Fruit fly (Drosophila melanogaster) whole organism, larva: ENCODE results near the gene Whamy.

ENCODE experiments used
- noc ChIP-seq: fragments of 200-800 bp; sonication (Bioruptor generic); optimal IDR thresholded peaks from 3 replicates; lab custom pipeline; 2019; ENCODE audit warnings: missing biosample characterization, mild to moderate bottlenecking, missing genetic modification characterization, moderate library complexity

Whamy gene

DNA sequence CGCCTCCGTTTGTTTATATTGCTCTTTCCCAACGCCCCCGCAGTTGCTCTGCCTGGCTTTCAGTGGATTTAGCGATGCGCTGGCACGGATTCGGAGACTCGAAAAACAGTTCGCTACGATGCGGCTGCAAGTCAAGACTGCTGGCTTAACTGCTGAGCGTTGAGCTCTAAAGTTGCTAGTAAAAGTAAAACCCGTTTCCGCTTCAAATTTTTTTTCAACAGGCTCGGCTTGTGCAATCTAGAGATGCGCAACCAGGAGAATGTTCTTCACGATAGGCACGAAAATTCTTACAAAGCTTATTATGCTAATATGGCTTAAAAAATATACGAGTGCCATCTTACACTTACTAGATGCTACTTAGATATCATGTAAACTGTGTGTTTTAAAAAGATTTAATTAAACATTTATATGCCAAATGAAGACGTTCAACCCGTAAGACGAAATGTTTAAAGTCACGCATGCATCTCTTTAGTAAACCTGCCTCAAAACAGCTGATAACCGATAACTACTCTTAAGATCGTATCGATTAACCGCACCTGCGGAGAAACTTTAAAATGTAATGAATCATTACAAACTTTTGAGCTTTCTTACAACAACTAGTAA lies 26.8 kb downstream of the Whamy start, which contains the start of gene CG12948:
Gene CG12948 (minus strand): TSS at position 473 of the 603 bp plus-strand sequence.
- TF ChIP-seq noc (tag; lab: Kevin White, UChicago), result no peak

DNA sequence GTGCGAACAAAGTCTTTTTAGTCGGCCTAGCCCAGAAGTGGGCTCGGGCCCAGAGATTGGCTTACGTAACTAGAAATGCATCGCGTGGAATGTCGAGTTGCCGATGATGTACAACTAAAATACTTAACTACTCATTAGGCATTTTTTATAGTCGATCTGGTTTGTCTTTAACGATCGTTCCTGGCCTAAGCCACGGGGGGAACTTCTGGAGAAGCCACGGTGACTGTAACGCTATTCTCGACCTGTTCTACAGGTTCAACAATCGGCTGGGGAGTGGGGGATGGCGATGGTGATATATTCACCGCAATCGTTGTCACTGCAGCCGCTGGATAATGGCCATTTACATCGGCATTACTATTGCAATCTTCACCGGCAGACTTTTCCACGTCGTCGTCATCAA lies 28.0 kb downstream of the Whamy start, which contains the start of gene CG34409:
Gene CG34409 (minus strand): TSS at position 101 of the 400 bp plus-strand sequence.
- no peak for TF ChIP-seq noc (tag; lab: Kevin White, UChicago)

DNA sequence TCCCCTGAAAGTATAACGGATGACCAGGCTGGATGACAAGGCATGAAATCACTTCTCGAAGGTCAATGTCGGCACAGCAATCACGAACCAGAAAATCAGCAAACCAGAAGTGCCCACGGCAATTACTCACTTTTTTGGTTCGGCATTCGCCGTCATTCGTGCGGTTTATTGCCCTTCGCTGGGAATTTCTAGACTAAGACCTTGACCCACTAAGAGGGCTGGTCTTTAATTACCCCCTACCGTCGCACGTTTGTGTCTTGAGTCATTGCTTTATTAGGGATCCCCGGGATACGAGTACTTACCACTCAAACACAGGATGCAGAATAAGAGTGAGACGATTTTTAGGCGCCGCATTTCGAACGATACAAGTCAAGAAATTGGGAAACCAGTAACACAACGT lies 28.8 kb downstream of the Whamy start:
- TF ChIP-seq noc (tag; lab: Kevin White, UChicago), result no peak

DNA sequence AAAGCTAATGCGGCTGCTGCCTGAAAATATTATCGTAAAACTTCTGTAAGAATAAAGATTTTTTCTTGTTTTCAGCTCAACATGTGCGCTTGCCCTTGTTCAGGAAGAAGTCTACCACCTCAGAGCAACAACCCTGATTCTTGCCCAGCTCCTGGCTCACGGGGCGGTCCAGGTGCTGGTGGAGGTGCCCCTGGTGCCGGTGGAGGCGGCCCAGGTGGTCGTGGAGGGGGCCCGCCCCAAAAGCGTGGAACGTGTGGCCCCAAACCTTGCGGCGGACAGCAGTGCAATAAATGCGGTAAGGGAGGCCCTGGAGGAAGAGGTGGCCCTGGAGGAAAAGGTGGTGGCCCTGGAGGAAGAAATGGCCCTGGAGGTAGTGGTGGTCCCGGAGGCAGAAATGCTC lies 30.2 kb downstream of the Whamy start:
- TF ChIP-seq noc (tag; lab: Kevin White, UChicago), result no peak

DNA sequence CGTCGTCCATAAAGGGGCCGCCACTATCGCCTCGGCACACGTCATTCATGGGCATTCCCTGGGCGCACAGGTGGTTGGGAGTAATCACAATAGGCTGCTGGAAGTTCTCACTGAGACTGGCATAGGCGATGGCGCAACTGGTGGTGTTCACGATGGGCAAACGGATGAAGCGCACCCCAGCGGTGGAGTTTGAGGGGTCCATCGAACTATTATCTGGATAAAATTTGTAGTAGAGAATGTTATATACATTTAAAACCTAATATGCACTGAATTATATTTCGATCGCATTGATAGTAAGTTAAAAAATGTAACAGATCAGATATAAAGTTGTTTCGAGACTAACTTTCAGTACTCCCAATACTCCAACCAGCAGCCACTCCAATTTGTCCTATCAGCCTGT lies 31.0 kb downstream of the Whamy start, which contains the start of gene CG31415:
Gene CG31415 (plus strand): TSS at position 301 of the 400 bp plus-strand sequence.
- no peak for TF ChIP-seq noc (tag; lab: Kevin White, UChicago)

DNA sequence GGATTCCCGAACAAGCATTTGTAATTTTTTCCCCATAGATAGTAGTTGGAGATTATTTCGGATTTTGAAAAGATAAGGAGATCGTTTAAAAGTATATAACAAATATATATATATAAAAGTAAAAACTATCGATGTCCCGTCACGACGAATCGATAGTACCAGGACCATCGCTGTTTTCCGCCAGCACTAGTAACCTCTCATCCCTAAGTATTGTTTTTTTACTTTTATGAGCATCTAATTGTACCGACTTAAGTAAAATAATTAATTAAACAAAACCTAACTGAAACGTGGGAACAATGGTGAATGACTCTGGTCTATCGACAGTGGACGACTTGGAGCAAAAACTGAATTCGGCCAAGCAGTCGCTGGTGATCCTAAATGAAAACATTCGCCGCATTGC lies 33.5 kb downstream of the Whamy start, which contains the start of gene Pnn:
Gene Pnn (plus strand): TSS at position 187 of the 400 bp plus-strand sequence.
- TF ChIP-seq noc (tag; lab: Kevin White, UChicago), result no peak

DNA sequence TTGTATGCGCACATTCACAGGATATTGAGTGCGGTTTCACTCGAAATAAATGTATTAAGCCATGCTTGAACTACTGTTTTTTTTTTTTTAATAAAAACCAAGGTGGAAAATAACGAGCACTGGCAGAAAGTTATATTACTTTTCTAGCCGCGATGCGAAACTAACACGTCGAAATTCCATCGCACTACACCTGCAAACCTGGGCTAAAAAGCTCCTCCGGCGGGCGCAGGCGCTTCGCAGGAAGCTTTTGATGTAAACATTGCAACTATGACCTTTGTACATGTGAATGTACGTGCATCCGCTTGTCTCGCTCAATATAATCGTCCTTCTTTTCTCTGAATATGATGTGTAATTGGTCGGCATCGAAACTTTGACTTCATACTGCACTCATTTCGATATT lies 34.4 kb downstream of the Whamy start, which contains the start of gene side-VII:
Gene side-VII (minus strand): TSS at position 187 of the 400 bp plus-strand sequence.
- no peak for TF ChIP-seq noc (tag; lab: Kevin White, UChicago)

DNA sequence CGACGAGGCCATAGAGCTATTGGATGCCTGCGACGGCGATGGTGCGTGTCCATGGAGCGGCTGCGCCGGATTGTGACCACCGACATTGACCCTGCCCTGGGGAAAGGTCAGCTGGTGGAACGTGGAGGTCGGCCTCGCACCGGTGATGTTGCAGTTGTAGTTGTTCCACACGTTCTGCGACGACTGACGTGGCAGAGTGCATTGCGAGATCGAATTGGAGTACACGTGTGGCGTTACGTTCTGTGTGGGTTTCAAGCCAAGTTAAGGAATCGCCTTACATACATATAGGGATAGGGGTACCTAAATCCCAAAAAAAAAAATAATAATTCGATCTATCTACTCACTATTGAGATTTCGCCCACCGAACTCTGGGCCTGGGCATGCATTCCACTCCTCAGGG lies 39.1 kb downstream of the Whamy start:
- TF ChIP-seq noc (tag; lab: Kevin White, UChicago), result no peak

DNA sequence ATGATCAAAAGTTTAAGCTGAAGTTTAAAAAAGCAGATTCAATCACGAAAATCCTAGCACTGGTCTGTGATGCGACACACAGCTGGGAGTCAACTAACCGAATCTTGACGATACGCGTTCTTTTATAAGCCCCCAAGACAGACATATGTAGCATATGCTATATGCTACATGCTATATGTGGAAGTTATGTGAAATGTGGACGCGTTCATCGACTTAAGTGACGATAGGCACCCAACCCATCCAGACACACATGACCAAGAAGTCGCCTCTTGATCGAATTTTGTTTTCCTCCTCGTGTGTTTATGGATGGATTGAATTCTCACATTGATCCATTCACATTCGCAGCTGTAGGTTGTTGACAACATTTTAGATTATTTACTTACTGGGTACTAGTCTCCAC lies 41.1 kb downstream of the Whamy start, which contains the start of gene alphaTub85E:
Gene alphaTub85E (minus strand): TSS at position 101 of the 400 bp plus-strand sequence.
- TF ChIP-seq noc (tag; lab: Kevin White, UChicago), result no peak

DNA sequence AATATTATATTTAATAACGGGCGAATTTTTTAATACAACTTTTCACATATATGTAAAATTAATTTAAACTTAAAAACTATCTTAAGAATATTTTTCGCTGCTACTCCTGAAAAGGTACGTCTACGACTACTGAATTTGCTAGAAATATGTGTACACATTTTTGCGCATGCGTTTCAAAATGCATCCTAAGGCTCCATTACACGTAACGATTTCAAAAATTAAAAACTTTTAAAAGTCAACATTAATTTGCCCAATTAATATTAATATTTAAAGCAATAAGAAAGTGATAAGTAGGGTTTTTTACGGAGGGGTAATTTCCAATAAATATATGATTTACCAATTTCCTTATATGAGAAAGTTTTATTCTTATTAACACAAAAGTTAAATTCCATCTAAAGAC lies 43.4 kb downstream of the Whamy start, which contains the start of gene FoxP:
Gene FoxP (minus strand): TSS at position 89 of the 400 bp plus-strand sequence.
- no peak for TF ChIP-seq noc (tag; lab: Kevin White, UChicago)

DNA sequence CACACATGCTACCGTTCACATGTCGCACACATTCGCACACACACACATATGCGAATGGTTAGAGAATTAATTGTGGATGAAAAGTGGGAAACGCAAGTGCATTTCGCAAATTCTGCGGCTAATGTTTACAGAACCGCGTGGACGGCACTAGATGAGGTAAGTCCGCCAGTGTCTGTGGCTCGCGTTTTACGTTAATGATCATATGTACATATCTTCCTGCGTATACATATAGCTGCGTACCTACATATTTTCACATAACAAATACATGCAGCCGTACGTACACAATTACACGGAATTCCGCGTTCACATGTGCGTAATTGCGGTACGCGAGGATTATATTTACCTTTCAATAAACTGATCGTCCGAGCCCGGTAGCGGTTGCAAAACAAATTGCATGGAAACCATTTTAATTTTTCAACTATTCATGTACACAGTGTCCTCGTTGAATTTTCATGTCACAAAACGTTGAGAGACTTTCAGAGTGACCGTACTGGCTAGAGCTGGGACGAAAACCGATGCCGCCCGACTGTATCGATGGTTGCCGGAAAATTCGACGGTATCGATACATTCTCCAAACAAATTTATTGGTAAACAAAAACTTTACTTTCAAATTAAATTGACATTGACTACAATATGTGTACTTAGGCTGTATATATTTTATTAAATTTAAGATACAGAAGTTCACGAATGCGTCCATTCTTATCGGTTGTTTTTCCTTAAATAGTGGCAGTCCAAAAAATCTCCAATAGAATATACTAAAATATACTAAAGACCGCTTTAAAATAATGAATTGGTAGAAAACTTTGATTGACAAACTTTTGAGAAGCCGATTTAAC lies 48.9 kb downstream of the Whamy start, which contains the start of gene hyd:
Gene hyd (minus strand): TSS at position 495 of the 836 bp plus-strand sequence.
- no peak for TF ChIP-seq noc (tag; lab: Kevin White, UChicago)
